Worm (Caenorhabditis elegans): ENCODE data around the gene ced-11.
A peak's percentile ranks its signal among the peaks of the same experiment; 100 is the strongest.

ced-11 gene

ce11 chrIII:9081763-9082162, 37.6 kb upstream of the ced-11 start, which contains the start of gene far-2:
TSS of gene far-2 (plus strand) at chrIII:9081828.
- no peak for TF ChIP-seq aly-1 (tag; optimal IDR thresholded peaks at IDR 0.05)
- no peak for TF ChIP-seq flt-1 (GFP tag; IDR thresholded peaks at IDR 0.05)
- TF ChIP-seq tbx-11 (GFP tag; IDR thresholded peaks at IDR 0.05) = no peak
- no peak for TF ChIP-seq ama-1 (optimal IDR thresholded peaks at IDR 0.05)
- no peak for TF ChIP-seq ets-7 (tag; optimal IDR thresholded peaks at IDR 0.05)
- TF ChIP-seq ceh-13 (GFP tag; optimal IDR thresholded peaks at IDR 0.05) = no peak
- no peak for TF ChIP-seq pes-1 (GFP tag; IDR thresholded peaks at IDR 0.05)
- no peak for TF ChIP-seq hmg-4 (GFP tag; optimal IDR thresholded peaks at IDR 0.05)
- no peak for TF ChIP-seq tbx-37 (GFP tag; conservative IDR thresholded peaks at IDR 0.05)
- TF ChIP-seq sea-1 (GFP tag; conservative IDR thresholded peaks at IDR 0.05) = no peak
- no peak for TF ChIP-seq tra-4 (tag; optimal IDR thresholded peaks at IDR 0.05)
- TF ChIP-seq F13C5.2 (tag; optimal IDR thresholded peaks at IDR 0.05) = no peak
- no peak for TF ChIP-seq hnd-1 (tag; optimal IDR thresholded peaks at IDR 0.05)
- no peak for TF ChIP-seq ceh-36 (tag; optimal IDR thresholded peaks at IDR 0.05)

DNA sequence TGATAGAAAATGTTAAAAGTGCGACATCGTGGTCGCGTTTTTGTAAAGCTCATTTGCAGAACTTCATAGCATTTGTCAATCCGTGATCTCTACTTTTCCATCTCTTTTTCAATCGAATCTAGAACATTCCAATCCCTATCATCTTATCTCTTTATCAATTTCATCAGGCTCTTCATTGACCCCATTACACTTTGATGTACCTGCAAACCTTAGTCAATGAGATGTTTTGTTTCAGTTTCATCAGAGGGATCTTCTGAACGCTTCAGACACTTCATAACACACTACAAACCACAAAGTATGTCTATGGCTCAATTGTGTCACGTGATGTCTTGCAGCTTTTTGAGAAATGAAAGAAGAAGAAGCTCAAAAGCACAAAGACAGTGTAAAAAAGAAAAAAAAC, 36.2 kb upstream of the ced-11 start:
- TF ChIP-seq hmbx-1 (tag; optimal IDR thresholded peaks at IDR 0.05) (no peak), B0310.2 (tag; optimal IDR thresholded peaks at IDR 0.05) (no peak), flt-1 (GFP tag; IDR thresholded peaks at IDR 0.05) (no peak), ceh-13 (GFP tag; optimal IDR thresholded peaks at IDR 0.05) (no peak), F13C5.2 (tag; optimal IDR thresholded peaks at IDR 0.05) (no peak), pes-1 (GFP tag; IDR thresholded peaks at IDR 0.05) (no peak), tra-4 (tag; optimal IDR thresholded peaks at IDR 0.05) (no peak), ama-1 (optimal IDR thresholded peaks at IDR 0.05) (no peak), aly-1 (tag; optimal IDR thresholded peaks at IDR 0.05) (no peak), hnd-1 (tag; optimal IDR thresholded peaks at IDR 0.05) (no peak), tbx-37 (GFP tag; conservative IDR thresholded peaks at IDR 0.05) (no peak), hmg-4 (GFP tag; optimal IDR thresholded peaks at IDR 0.05) (no peak), ets-7 (tag; optimal IDR thresholded peaks at IDR 0.05) (no peak), tbx-11 (GFP tag; IDR thresholded peaks at IDR 0.05) (no peak), scrt-1 (GFP tag; IDR thresholded peaks at IDR 0.05) (no peak)

DNA sequence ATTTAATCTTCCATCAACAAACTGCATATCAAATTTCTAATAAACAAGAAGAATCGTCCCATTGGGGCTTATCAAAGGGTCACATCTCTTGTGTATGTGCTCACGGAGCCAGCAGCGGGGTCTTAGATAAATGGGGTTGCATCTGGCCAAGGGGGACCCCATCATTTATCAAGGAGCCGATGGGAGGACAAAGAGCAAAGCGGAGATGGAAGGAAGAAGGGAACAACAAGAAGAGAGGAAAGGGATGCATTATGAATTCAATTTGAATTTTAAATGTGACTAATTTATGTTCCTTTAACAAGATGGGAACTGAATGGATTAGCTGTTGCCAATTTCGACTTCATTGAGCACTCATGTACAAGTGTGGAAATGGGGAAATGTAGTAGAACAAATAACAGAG, 35.0 kb upstream of the ced-11 start:
- TF ChIP-seq sea-1 (GFP tag; conservative IDR thresholded peaks at IDR 0.05) (no peak), flt-1 (GFP tag; IDR thresholded peaks at IDR 0.05) (no peak), scrt-1 (GFP tag; IDR thresholded peaks at IDR 0.05) (no peak), hmbx-1 (tag; optimal IDR thresholded peaks at IDR 0.05) (no peak), F13C5.2 (tag; optimal IDR thresholded peaks at IDR 0.05) (no peak), ama-1 (optimal IDR thresholded peaks at IDR 0.05) (no peak), aly-1 (tag; optimal IDR thresholded peaks at IDR 0.05) (no peak), ceh-13 (GFP tag; optimal IDR thresholded peaks at IDR 0.05) (no peak), hmg-4 (GFP tag; optimal IDR thresholded peaks at IDR 0.05) (no peak), pes-1 (GFP tag; IDR thresholded peaks at IDR 0.05) (no peak), ets-7 (tag; optimal IDR thresholded peaks at IDR 0.05) (no peak), B0310.2 (tag; optimal IDR thresholded peaks at IDR 0.05) (no peak), tra-4 (tag; optimal IDR thresholded peaks at IDR 0.05) (no peak), tbx-11 (GFP tag; IDR thresholded peaks at IDR 0.05) (no peak), tbx-37 (GFP tag; conservative IDR thresholded peaks at IDR 0.05) (no peak), ceh-36 (tag; optimal IDR thresholded peaks at IDR 0.05) (no peak), hnd-1 (tag; optimal IDR thresholded peaks at IDR 0.05) (no peak)

DNA sequence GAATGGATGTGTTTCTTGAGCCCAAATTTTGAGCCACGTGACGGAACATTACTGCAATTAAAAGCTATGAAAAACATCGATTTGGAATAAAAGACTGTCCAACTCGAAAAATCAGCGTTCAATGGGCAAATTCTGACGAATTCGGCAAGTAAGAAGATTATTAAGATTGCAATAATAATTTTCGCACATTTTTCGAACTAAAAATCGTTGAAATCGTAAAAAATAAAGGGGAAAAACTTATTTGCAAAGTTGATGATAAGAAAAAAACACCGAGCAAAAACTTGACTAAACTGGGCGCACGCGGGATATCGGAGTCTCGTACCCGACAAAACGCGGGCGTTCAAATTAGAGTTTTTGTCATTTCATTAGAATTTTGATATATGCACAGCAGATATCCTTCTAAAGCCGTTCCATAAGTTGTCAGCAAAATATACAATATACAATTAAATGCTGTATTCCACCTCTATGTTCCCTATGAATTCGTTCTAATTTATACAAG, 30.0 kb upstream of the ced-11 start, which contains the start of the genes mccc-2 and mrpl-44:
TSS of gene mccc-2 (minus strand) at position 51 of the 499 bp plus-strand sequence.
TSS of gene mrpl-44 (minus strand) at position 51 of the 499 bp plus-strand sequence.
- TF ChIP-seq pes-1 (GFP tag; IDR thresholded peaks at IDR 0.05) (no peak), F13C5.2 (tag; optimal IDR thresholded peaks at IDR 0.05) (peak; percentile 16)

DNA sequence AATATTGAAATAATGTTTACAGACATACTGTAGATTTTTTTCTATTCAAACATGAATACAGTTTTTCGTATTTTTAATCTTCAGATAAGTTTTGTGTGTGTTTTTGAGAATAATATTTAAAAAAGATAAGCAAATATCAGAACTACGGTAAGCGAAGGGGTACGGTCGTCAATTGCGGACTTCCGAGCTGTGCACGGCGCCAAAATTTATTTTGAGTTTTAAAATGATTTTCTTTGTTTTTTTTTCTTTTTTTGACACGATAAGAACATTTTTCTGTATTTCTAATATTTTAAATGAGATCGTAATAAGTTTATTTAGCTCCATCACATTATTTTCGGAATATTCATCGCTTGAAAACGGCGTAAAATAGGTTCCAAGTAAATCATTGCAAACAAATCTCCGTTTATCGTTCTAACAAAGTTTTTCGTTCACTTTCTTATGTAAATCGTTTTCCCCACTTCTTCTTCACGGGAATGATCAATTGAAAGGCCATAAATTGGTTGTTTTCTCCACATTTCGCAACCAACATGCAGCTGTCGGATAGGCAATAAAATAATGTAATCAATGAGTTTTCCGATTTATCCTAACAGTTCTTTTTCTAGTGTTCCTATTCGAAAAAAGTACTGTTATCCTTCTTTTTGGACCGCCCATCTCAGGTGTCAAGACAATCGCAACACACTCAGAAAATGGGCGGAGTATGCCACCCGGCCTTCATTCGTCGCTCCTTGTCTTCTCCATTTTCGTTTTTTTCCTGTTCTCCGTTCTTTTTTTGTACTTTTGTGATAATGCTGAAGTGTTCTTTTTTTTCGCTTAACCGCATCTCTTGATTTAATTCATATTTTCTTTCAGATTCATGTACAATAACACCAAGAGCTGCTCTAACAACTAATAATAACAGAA, 27.7 kb upstream of the ced-11 start, which contains the start of gene glp-1:
TSS of gene glp-1 (plus strand) at position 850 of the 900 bp plus-strand sequence.
- TF ChIP-seq aly-1 (tag; optimal IDR thresholded peaks at IDR 0.05) (no peak), hmbx-1 (tag; optimal IDR thresholded peaks at IDR 0.05) (no peak), tra-4 (tag; optimal IDR thresholded peaks at IDR 0.05) (no peak), B0310.2 (tag; optimal IDR thresholded peaks at IDR 0.05) (no peak), flt-1 (GFP tag; IDR thresholded peaks at IDR 0.05) (no peak), ama-1 (optimal IDR thresholded peaks at IDR 0.05) (no peak), tbx-11 (GFP tag; IDR thresholded peaks at IDR 0.05) (no peak), pes-1 (GFP tag; IDR thresholded peaks at IDR 0.05) (no peak), scrt-1 (GFP tag; IDR thresholded peaks at IDR 0.05) (no peak), ceh-13 (GFP tag; optimal IDR thresholded peaks at IDR 0.05) (no peak), ets-7 (tag; optimal IDR thresholded peaks at IDR 0.05) (no peak), hnd-1 (tag; optimal IDR thresholded peaks at IDR 0.05) (no peak), hmg-4 (GFP tag; optimal IDR thresholded peaks at IDR 0.05) (no peak), tbx-37 (GFP tag; conservative IDR thresholded peaks at IDR 0.05) (no peak), ceh-36 (tag; optimal IDR thresholded peaks at IDR 0.05) (no peak)

ce11 chrIII:9101212-9101611, 18.1 kb upstream of the ced-11 start, which contains the start of gene ZK507.1:
TSS of gene ZK507.1 (minus strand) at chrIII:9101312.
- TF ChIP-seq ama-1 (optimal IDR thresholded peaks at IDR 0.05) (no peak), ets-7 (tag; optimal IDR thresholded peaks at IDR 0.05) (no peak), F13C5.2 (tag; optimal IDR thresholded peaks at IDR 0.05) (no peak), ceh-36 (tag; optimal IDR thresholded peaks at IDR 0.05) (no peak)

DNA sequence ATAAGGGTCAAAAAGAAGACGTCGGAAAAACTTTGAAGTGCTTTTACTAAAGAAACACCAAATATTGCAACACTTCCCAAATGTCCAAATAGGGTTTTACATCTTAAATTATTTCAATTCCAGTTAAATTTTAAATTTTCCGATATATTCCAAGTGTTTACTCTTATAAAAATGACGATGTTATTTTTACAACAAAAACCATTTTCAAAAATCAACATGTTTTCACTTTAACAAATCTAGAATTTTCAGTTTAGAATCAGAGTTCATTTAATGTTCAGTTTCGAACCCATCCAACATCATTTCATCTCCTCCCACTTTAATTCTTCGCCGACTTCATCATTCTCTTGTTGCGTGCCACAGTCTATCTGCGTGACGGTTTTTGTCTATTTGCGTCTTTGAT, 15.7 kb upstream of the ced-11 start, which contains the start of gene dos-1:
TSS of gene dos-1 (plus strand) at position 301 of the 400 bp plus-strand sequence.
- TF ChIP-seq flt-1 (GFP tag; IDR thresholded peaks at IDR 0.05) = no peak
- no peak for TF ChIP-seq pes-1 (GFP tag; IDR thresholded peaks at IDR 0.05)
- no peak for TF ChIP-seq sea-1 (GFP tag; conservative IDR thresholded peaks at IDR 0.05)
- no peak for TF ChIP-seq B0310.2 (tag; optimal IDR thresholded peaks at IDR 0.05)
- TF ChIP-seq scrt-1 (GFP tag; IDR thresholded peaks at IDR 0.05) = no peak
- TF ChIP-seq ceh-36 (tag; optimal IDR thresholded peaks at IDR 0.05) = no peak
- TF ChIP-seq ama-1 (optimal IDR thresholded peaks at IDR 0.05) = no peak
- no peak for TF ChIP-seq ceh-13 (GFP tag; optimal IDR thresholded peaks at IDR 0.05)
- TF ChIP-seq hmg-4 (GFP tag; optimal IDR thresholded peaks at IDR 0.05) = no peak
- no peak for TF ChIP-seq hnd-1 (tag; optimal IDR thresholded peaks at IDR 0.05)
- TF ChIP-seq aly-1 (tag; optimal IDR thresholded peaks at IDR 0.05) = no peak
- TF ChIP-seq ets-7 (tag; optimal IDR thresholded peaks at IDR 0.05) = no peak
- TF ChIP-seq tbx-11 (GFP tag; IDR thresholded peaks at IDR 0.05) = no peak
- no peak for TF ChIP-seq hmbx-1 (tag; optimal IDR thresholded peaks at IDR 0.05)
- no peak for TF ChIP-seq tbx-37 (GFP tag; conservative IDR thresholded peaks at IDR 0.05)
